Worm (Caenorhabditis elegans) whole organism, late embryonic: Measurements from ENCODE around the gene coh-3.
"Not testable (repeated sequence)": the region's sequence is repeated elsewhere in the genome, so short reads cannot be mapped to it uniquely, and the experiment has no call there.

ENCODE experiments used
- ama-1 ChIP-seq: fragments of 150-350 bp; optimal IDR thresholded peaks from 2 replicates; lab custom pipeline; 2014
- mec-3 ChIP-seq: sonication (generic microtip); optimal IDR thresholded peaks from 2 replicates; lab custom pipeline; 2016; ENCODE audit warnings: borderline replicate concordance, missing genetic modification characterization, missing compliant biosample characterization
- pha-4 ChIP-seq: fragments of 150-350 bp; optimal IDR thresholded peaks from 2 replicates; lab custom pipeline; 2018; ENCODE audit warnings: missing biosample characterization, missing genetic modification reagents, missing genetic modification characterization
- tbx-2 ChIP-seq: sonication (generic microtip); optimal IDR thresholded peaks from 2 replicates; lab custom pipeline; 2016; ENCODE audit warnings: missing genetic modification characterization, missing compliant biosample characterization

- TF ChIP-seq tbx-2 (tag; lab: Kevin White, UChicago); ama-1; mec-3 (tag; lab: Kevin White, UChicago); pha-4: not testable (repeated sequence)
Observed at ce11 chrV:14463087-14463486, 5.9 kb downstream of the coh-3 start, which contains the start of gene F08H9.3.
